Worm (Caenorhabditis elegans): ENCODE measurements around the gene ddx-23.
A peak's percentile ranks its signal among the peaks of the same experiment; 100 is the strongest.

- TF ChIP-seq nfya-1 (tag; optimal IDR thresholded peaks at IDR 0.05; ENCODE audit: borderline replicate concordance, insufficient read depth): no peak
- TF ChIP-seq efl-1 (GFP tag; optimal IDR thresholded peaks at IDR 0.05): peak; percentile 97
- peak; percentile 75 for TF ChIP-seq Y79H2A.3 (GFP tag; conservative IDR thresholded peaks at IDR 0.05)
- peak; percentile 86 for TF ChIP-seq dox-1 (GFP tag; IDR thresholded peaks at IDR 0.05)
- no peak for TF ChIP-seq repo-1 (tag; optimal IDR thresholded peaks at IDR 0.05)
- TF ChIP-seq ceh-79 (tag; optimal IDR thresholded peaks at IDR 0.05): no peak
- TF ChIP-seq egrh-3 (GFP tag; IDR thresholded peaks at IDR 0.05): peak; percentile 50; the same call in 1 of the 2 replicates
- peak; percentile 37 for TF ChIP-seq ztf-18 (tag; optimal IDR thresholded peaks at IDR 0.05)
- TF ChIP-seq ama-1 (optimal IDR thresholded peaks at IDR 0.05): peak; percentile 53
- peak in 1 of 2 experiments; percentile 15 for TF ChIP-seq ama-1 (GFP tag; optimal IDR thresholded peaks at IDR 0.05)
- no peak for TF ChIP-seq somi-1 (GFP tag; optimal IDR thresholded peaks at IDR 0.05)
- TF ChIP-seq him-1 (tag; optimal IDR thresholded peaks at IDR 0.05): no peak
- no peak for TF ChIP-seq F57A8.1 (GFP tag; optimal IDR thresholded peaks at IDR 0.05)
- TF ChIP-seq rpc-1 (optimal IDR thresholded peaks at IDR 0.05): no peak
- no peak for TF ChIP-seq rpc-1 (tag; optimal IDR thresholded peaks at IDR 0.05)
- peak; percentile 56; the same call in 1 of the 2 replicates for TF ChIP-seq pbrm-1 (GFP tag; IDR thresholded peaks at IDR 0.05)
Observed at ce11 chrIII:5876140-5876675, 23.1 kb upstream of the ddx-23 start, which contains the start of gene aldo-2.

Measured in whole organism, young adult.